Worm (Caenorhabditis elegans) whole organism, L3 larva: ENCODE data around the gene C02F12.8.

ENCODE experiments used
- nhr-12 ChIP-seq: fragments of 150-350 bp; optimal IDR thresholded peaks from 2 replicates; lab custom pipeline; 2014; ENCODE audit warnings: missing biosample characterization, missing genetic modification characterization
- nhr-237 ChIP-seq: fragments of 150-350 bp; optimal IDR thresholded peaks from 2 replicates; lab custom pipeline; 2014; ENCODE audit warnings: missing biosample characterization, missing genetic modification characterization
- nhr-28 ChIP-seq: fragments of 150-350 bp; optimal IDR thresholded peaks from 2 replicates; lab custom pipeline; 2014; ENCODE audit warnings: missing biosample characterization, missing genetic modification characterization
- ztf-4 ChIP-seq: fragments of 150-350 bp; optimal IDR thresholded peaks from 2 replicates; lab custom pipeline; 2014; ENCODE audit warnings: missing biosample characterization, missing genetic modification characterization

ce11 chrX:3659192-3659591 is 33.8 kb downstream of the C02F12.8 start, which contains the start of gene R11G1.1:
- TF ChIP-seq ztf-4 (tag; lab: Kevin White, UChicago) = no peak
- TF ChIP-seq nhr-237 (tag; lab: Kevin White, UChicago) = no peak
- TF ChIP-seq nhr-12 (tag; lab: Kevin White, UChicago) = no peak
- no peak for TF ChIP-seq nhr-28 (tag; lab: Kevin White, UChicago)
